Fruit fly (Drosophila melanogaster): ENCODE results near the gene Cpr65Ay.

DNA sequence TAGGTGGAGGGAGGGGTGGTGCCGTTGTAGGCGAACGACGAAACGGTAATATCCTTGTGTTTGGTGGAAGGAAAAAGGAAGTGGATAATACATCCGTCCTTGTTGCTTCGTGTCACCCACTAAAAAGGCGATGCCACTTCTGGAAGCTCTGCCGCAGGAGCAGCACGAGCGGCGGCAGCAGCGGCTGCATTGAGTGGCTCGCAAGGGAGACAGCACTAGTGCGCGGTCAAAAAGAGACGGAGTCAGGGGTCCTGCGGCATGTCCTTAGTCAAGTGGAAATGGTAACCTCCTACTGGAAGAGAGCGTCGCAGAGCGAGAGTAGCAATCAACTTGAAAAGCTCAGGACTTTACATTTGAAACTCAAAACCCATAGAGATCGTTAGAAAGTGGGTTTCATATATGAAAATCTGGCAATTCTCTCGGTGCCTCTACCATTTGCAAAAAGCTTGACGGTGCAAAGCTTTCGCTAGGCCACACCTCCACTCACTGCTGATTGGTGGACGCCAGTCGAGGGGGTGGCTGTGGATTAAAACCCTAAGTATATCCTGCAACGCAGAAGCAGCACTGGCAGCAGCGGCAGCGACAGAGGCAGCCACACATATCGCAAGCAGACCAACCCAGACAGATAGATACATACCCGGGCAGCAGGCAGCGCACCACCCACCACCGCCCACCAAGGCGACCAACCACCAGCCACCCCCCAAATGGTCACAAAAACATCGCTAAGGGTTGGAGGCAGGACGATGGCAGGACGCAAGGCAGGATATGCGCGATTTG is 47.6 kb downstream of the Cpr65Ay start:
- TF ChIP-seq dmrt99B (tag; optimal IDR thresholded peaks at IDR 0.05), result no peak
- no peak for TF ChIP-seq H2.0 (GFP tag; IDR thresholded peaks at IDR 0.05)
- TF ChIP-seq E2f2 (GFP tag; IDR thresholded peaks at IDR 0.05), result no peak
- TF ChIP-seq NfI (GFP tag; optimal IDR thresholded peaks at IDR 0.05), result no peak
- TF ChIP-seq grau (tag; optimal IDR thresholded peaks at IDR 0.05), result no peak
- no peak for TF ChIP-seq abd-A (tag; optimal IDR thresholded peaks at IDR 0.05)
- no peak for TF ChIP-seq CG12769 (tag; optimal IDR thresholded peaks at IDR 0.05)
- no peak for TF ChIP-seq NK7.1 (GFP tag; optimal IDR thresholded peaks at IDR 0.05)
- no peak for TF ChIP-seq Ravus (GFP tag; IDR thresholded peaks at IDR 0.05)
- no peak for TF ChIP-seq CG4282 (GFP tag; optimal IDR thresholded peaks at IDR 0.05)
- no peak for TF ChIP-seq CG3847 (GFP tag; IDR thresholded peaks at IDR 0.05)
